Worm (Caenorhabditis elegans): Measurements from ENCODE around the gene F21H7.3.

DNA sequence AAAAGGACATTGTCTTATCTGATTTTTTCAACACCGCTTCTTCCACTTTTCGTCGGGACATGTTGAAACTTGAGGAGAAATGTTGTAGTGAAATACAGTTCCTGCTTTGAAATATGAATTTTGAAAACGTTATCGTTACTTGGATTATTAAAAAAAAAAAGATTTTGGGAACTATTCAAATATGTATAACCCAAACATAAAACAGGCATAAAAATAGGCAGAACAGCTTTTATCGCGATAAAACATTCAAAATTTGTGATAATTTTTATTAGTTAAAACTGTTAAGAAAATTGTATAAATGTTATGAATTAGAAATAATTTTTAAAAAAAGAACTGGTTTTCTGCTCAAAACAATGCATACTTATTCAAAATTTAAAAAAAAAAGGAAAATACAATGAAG is 21.4 kb upstream of the F21H7.3 start, which contains the start of gene bgnt-1.3:
- TF ChIP-seq ZK546.5 (tag; optimal IDR thresholded peaks at IDR 0.05) (no peak), ama-1 (optimal IDR thresholded peaks at IDR 0.05) (no peak), eor-1 (tag; optimal IDR thresholded peaks at IDR 0.05) (no peak), zag-1 (tag; optimal IDR thresholded peaks at IDR 0.05) (no peak), elt-1 (tag; optimal IDR thresholded peaks at IDR 0.05) (no peak)
